Worm (Caenorhabditis elegans): ENCODE measurements around the gene Y47A7.2.

Gene Y47A7.2

ce11 chrV:5204127-5204526 is 6.0 kb upstream of the Y47A7.2 start, which contains the start of gene ttc-37:
Gene ttc-37, plus strand, starts transcription at chrV:5204475.
- TF ChIP-seq ceh-82 (tag; optimal IDR thresholded peaks at IDR 0.05): no peak
- TF ChIP-seq unc-55 (GFP tag; optimal IDR thresholded peaks at IDR 0.05): peak; percentile 89
- no peak for TF ChIP-seq ZK546.5 (tag; optimal IDR thresholded peaks at IDR 0.05)
- peak; percentile 17 for TF ChIP-seq fos-1 (tag; optimal IDR thresholded peaks at IDR 0.05)
- no peak for TF ChIP-seq mbf-1 (tag; optimal IDR thresholded peaks at IDR 0.05)
- TF ChIP-seq gmeb-1 (tag; optimal IDR thresholded peaks at IDR 0.05): peak; percentile 99
- no peak for TF ChIP-seq lin-11 (tag; optimal IDR thresholded peaks at IDR 0.05)
- no peak for TF ChIP-seq unc-39 (tag; optimal IDR thresholded peaks at IDR 0.05)
- TF ChIP-seq sem-4 (tag; optimal IDR thresholded peaks at IDR 0.05): no peak
- TF ChIP-seq dmd-4 (tag; optimal IDR thresholded peaks at IDR 0.05): no peak
- TF ChIP-seq crh-2 (tag; optimal IDR thresholded peaks at IDR 0.05): peak; percentile 55
- no peak for TF ChIP-seq R02D3.7 (tag; optimal IDR thresholded peaks at IDR 0.05)
- TF ChIP-seq mdl-1 (tag; optimal IDR thresholded peaks at IDR 0.05): no peak
- no peak for TF ChIP-seq ztf-11 (tag; optimal IDR thresholded peaks at IDR 0.05)
- TF ChIP-seq skn-1 (tag; optimal IDR thresholded peaks at IDR 0.05): no peak
- TF ChIP-seq nhr-6 (tag; optimal IDR thresholded peaks at IDR 0.05): no peak
- peak; percentile 79 for TF ChIP-seq C34F6.9 (tag; optimal IDR thresholded peaks at IDR 0.05)
- no peak for TF ChIP-seq Y55F3AM.14 (GFP tag; optimal IDR thresholded peaks at IDR 0.05)
- TF ChIP-seq nhr-23 (tag; optimal IDR thresholded peaks at IDR 0.05): no peak
- no peak for TF ChIP-seq nhr-237 (tag; optimal IDR thresholded peaks at IDR 0.05)
- peak; percentile 36 for TF ChIP-seq nhr-25 (tag; optimal IDR thresholded peaks at IDR 0.05)
- no peak for TF ChIP-seq elt-1 (tag; optimal IDR thresholded peaks at IDR 0.05)
- TF ChIP-seq nhr-11 (tag; optimal IDR thresholded peaks at IDR 0.05): no peak
- no peak for TF ChIP-seq nhr-21 (tag; optimal IDR thresholded peaks at IDR 0.05)
- peak; percentile 22 for TF ChIP-seq nhr-129 (tag; optimal IDR thresholded peaks at IDR 0.05)
- TF ChIP-seq egl-27 (tag; optimal IDR thresholded peaks at IDR 0.05): peak; percentile 13
- no peak for TF ChIP-seq unc-62 (GFP tag; optimal IDR thresholded peaks at IDR 0.05)
- no peak for TF ChIP-seq alr-1 (tag; optimal IDR thresholded peaks at IDR 0.05)
- no peak for TF ChIP-seq nhr-12 (tag; optimal IDR thresholded peaks at IDR 0.05)
- TF ChIP-seq snpc-4 (tag; optimal IDR thresholded peaks at IDR 0.05): no peak
- no peak for TF ChIP-seq elt-3 (tag; optimal IDR thresholded peaks at IDR 0.05)
- TF ChIP-seq sma-3 (GFP tag; optimal IDR thresholded peaks at IDR 0.05): peak; percentile 54
- TF ChIP-seq ceh-16 (tag; optimal IDR thresholded peaks at IDR 0.05): no peak
- no peak for TF ChIP-seq zag-1 (tag; optimal IDR thresholded peaks at IDR 0.05)
- TF ChIP-seq ztf-4 (tag; optimal IDR thresholded peaks at IDR 0.05): no peak
- no peak for TF ChIP-seq sma-9 (GFP tag; optimal IDR thresholded peaks at IDR 0.05)
- no peak for TF ChIP-seq sma-9 (tag; optimal IDR thresholded peaks at IDR 0.05)
- no peak for TF ChIP-seq blmp-1 (tag; optimal IDR thresholded peaks at IDR 0.05; ENCODE audit: insufficient read depth)
- peak; percentile 53 for TF ChIP-seq F13H6.1 (tag; optimal IDR thresholded peaks at IDR 0.05)
- no peak for TF ChIP-seq ama-1 (optimal IDR thresholded peaks at IDR 0.05)
- peak; percentile 6 for TF ChIP-seq lin-13 (GFP tag; optimal IDR thresholded peaks at IDR 0.05)
- TF ChIP-seq nhr-77 (tag; optimal IDR thresholded peaks at IDR 0.05): no peak
- TF ChIP-seq lsy-2 (tag; optimal IDR thresholded peaks at IDR 0.05): peak; percentile 33 to 82
- no peak for TF ChIP-seq aly-2 (tag; optimal IDR thresholded peaks at IDR 0.05)
- TF ChIP-seq peb-1 (tag; optimal IDR thresholded peaks at IDR 0.05): no peak
- TF ChIP-seq mab-5 (tag; optimal IDR thresholded peaks at IDR 0.05): no peak
- no peak for TF ChIP-seq ztf-1 (GFP tag; conservative IDR thresholded peaks at IDR 0.05)

ce11 chrV:5203643-5204042 is 5.5 kb upstream of the Y47A7.2 start:
- no peak for TF ChIP-seq ama-1 (optimal IDR thresholded peaks at IDR 0.05)
- TF ChIP-seq peb-1 (tag; optimal IDR thresholded peaks at IDR 0.05): no peak
